Worm (Caenorhabditis elegans) whole organism, early embryonic: ENCODE results near the gene lgmn-1.

ENCODE experiments used
- ama-1 ChIP-seq: fragments of 150-350 bp; optimal IDR thresholded peaks from 2 replicates; lab custom pipeline; 2014
- flt-1 ChIP-seq: fragments of 200-800 bp; sonication (Bioruptor generic); IDR thresholded peaks from 2 replicates; pipeline ENCODE4 v1.3.6; 2022; ENCODE audit warnings: missing genetic modification characterization, missing compliant biosample characterization
- hmbx-1 ChIP-seq: sonication (generic microtip); optimal IDR thresholded peaks from 2 replicates; lab custom pipeline; 2016; ENCODE audit warnings: mild to moderate bottlenecking, missing genetic modification characterization, missing compliant biosample characterization
- hmg-4 ChIP-seq: fragments of 200-800 bp; sonication (Bioruptor generic); optimal IDR thresholded peaks from 2 replicates; lab custom pipeline; 2018; ENCODE audit warnings: mild to moderate bottlenecking, missing genetic modification characterization, missing compliant biosample characterization
- pes-1 ChIP-seq: fragments of 200-800 bp; sonication (Bioruptor generic); IDR thresholded peaks from 2 replicates; pipeline ENCODE4 v1.3.6; 2022; ENCODE audit warnings: missing genetic modification reagents, missing genetic modification characterization, missing compliant biosample characterization
- scrt-1 ChIP-seq: fragments of 200-800 bp; sonication (Bioruptor generic); IDR thresholded peaks from 2 replicates; pipeline ENCODE4 v1.3.6; 2022; ENCODE audit warnings: missing genetic modification characterization, missing compliant biosample characterization
- tbx-11 ChIP-seq: fragments of 200-800 bp; sonication (Bioruptor generic); IDR thresholded peaks from 2 replicates; pipeline ENCODE4 v1.3.6; 2022; ENCODE audit warnings: missing genetic modification characterization, missing compliant biosample characterization

DNA sequence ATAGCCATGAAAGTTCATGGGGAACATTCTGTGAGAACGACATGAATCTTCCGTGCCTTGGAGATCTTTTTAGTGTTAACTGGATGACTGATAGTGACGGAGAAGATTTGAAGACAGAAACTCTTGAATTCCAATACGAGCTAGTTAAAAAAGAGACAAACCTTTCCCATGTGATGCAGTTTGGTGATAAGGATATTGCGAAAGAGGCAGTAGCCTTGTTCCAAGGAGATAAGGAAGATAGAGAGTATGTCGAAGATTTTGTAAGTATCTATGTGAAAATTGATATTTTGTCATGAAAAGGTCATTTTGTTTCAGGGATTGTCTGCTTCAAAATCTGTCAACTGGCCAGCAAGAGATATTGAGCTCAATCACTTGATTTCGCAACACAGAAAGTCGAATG is 1.0 kb downstream of the lgmn-1 start:
- TF ChIP-seq hmbx-1 (tag; lab: Kevin White, UChicago) (no peak), hmg-4 (GFP tag; lab: Kevin White, UChicago) (no peak), scrt-1 (GFP tag; lab: Robert Waterston, UW) (no peak), ama-1 (no peak), tbx-11 (GFP tag; lab: Robert Waterston, UW) (no peak), pes-1 (GFP tag; lab: Robert Waterston, UW) (no peak), flt-1 (GFP tag; lab: Robert Waterston, UW) (no peak)
